Worm (Caenorhabditis elegans) whole organism, L2 larva: ENCODE measurements around the gene nhr-270.
A peak's percentile ranks its signal among the peaks of the same experiment; 100 is the strongest.

ENCODE experiments used
- F13H6.1 ChIP-seq: sonication (generic microtip); optimal IDR thresholded peaks from 2 replicates; lab custom pipeline; 2016; ENCODE audit warnings: missing genetic modification characterization, missing compliant biosample characterization
- R02D3.7 ChIP-seq: fragments of 150-350 bp; optimal IDR thresholded peaks from 2 replicates; lab custom pipeline; 2014; ENCODE audit warnings: missing biosample characterization, missing genetic modification characterization
- ZK546.5 ChIP-seq: sonication (generic microtip); optimal IDR thresholded peaks from 2 replicates; lab custom pipeline; 2017; ENCODE audit warnings: missing biosample characterization, missing genetic modification characterization
- ama-1 ChIP-seq: fragments of 150-350 bp; optimal IDR thresholded peaks from 2 replicates; lab custom pipeline; 2018; ENCODE audit warnings: inconsistent platforms
- blmp-1 ChIP-seq: sonication (generic microtip); optimal IDR thresholded peaks from 2 replicates; lab custom pipeline; 2017; ENCODE audit warnings: missing genetic modification characterization, mild to moderate bottlenecking, missing compliant biosample characterization, antibody characterized with exemption, moderate library complexity; ENCODE audit not compliant: insufficient read depth
- ceh-82 ChIP-seq: fragments of 150-350 bp; optimal IDR thresholded peaks from 2 replicates; lab custom pipeline; 2014; ENCODE audit warnings: missing biosample characterization, missing genetic modification characterization
- dmd-4 ChIP-seq: sonication (generic microtip); optimal IDR thresholded peaks from 2 replicates; lab custom pipeline; 2017; ENCODE audit warnings: missing biosample characterization, missing genetic modification characterization
- elt-1 ChIP-seq: fragments of 150-350 bp; optimal IDR thresholded peaks from 2 replicates; lab custom pipeline; 2014; ENCODE audit warnings: missing biosample characterization, missing genetic modification characterization
- gmeb-1 ChIP-seq: fragments of 150-350 bp; optimal IDR thresholded peaks from 2 replicates; lab custom pipeline; 2014; ENCODE audit warnings: missing biosample characterization, missing genetic modification characterization
- lin-13 ChIP-seq: fragments of 150-350 bp; optimal IDR thresholded peaks from 2 replicates; lab custom pipeline; 2014; ENCODE audit warnings: missing biosample characterization, missing genetic modification reagents, missing genetic modification characterization
- lsy-2 ChIP-seq, 2 experiments: fragments of 150-350 bp in 1 of 2; sonication (generic microtip) in 1 of 2; optimal IDR thresholded peaks; 2 replicates each; lab custom pipeline; 2014 to 2017; ENCODE audit warnings: missing biosample characterization in 2 of 2, missing genetic modification characterization in 2 of 2
- mab-5 ChIP-seq: fragments of 150-350 bp; optimal IDR thresholded peaks from 2 replicates; lab custom pipeline; 2014; ENCODE audit warnings: missing biosample characterization, missing genetic modification characterization
- mdl-1 ChIP-seq, 2 experiments: fragments of 150-350 bp in 1 of 2; sonication (generic microtip) in 1 of 2; optimal IDR thresholded peaks; 2 replicates each; lab custom pipeline; 2017; ENCODE audit warnings: missing biosample characterization in 2 of 2, missing genetic modification characterization in 2 of 2
- nhr-10 ChIP-seq: sonication (generic microtip); optimal IDR thresholded peaks from 2 replicates; lab custom pipeline; 2017; ENCODE audit warnings: missing biosample characterization, missing genetic modification characterization
- nhr-11 ChIP-seq: fragments of 150-350 bp; optimal IDR thresholded peaks from 2 replicates; lab custom pipeline; 2014; ENCODE audit warnings: missing biosample characterization, missing genetic modification characterization
- nhr-12 ChIP-seq: fragments of 150-350 bp; optimal IDR thresholded peaks from 2 replicates; lab custom pipeline; 2014; ENCODE audit warnings: missing biosample characterization, missing genetic modification characterization
- nhr-129 ChIP-seq: fragments of 150-350 bp; optimal IDR thresholded peaks from 2 replicates; lab custom pipeline; 2014; ENCODE audit warnings: missing biosample characterization, missing genetic modification characterization
- nhr-23 ChIP-seq: fragments of 150-350 bp; optimal IDR thresholded peaks from 2 replicates; lab custom pipeline; 2014; ENCODE audit warnings: missing biosample characterization, missing genetic modification reagents, missing genetic modification characterization
- nhr-237 ChIP-seq: fragments of 150-350 bp; optimal IDR thresholded peaks from 2 replicates; lab custom pipeline; 2014; ENCODE audit warnings: missing biosample characterization, missing genetic modification characterization
- nhr-25 ChIP-seq: fragments of 150-350 bp; sonication (generic microtip); optimal IDR thresholded peaks from 3 replicates; lab custom pipeline; 2014; ENCODE audit warnings: missing biosample characterization, missing genetic modification characterization
- nhr-6 ChIP-seq: fragments of 150-350 bp; optimal IDR thresholded peaks from 2 replicates; lab custom pipeline; 2014; ENCODE audit warnings: missing biosample characterization, missing genetic modification characterization
- peb-1 ChIP-seq: fragments of 150-350 bp; optimal IDR thresholded peaks from 2 replicates; lab custom pipeline; 2014; ENCODE audit warnings: missing biosample characterization, missing genetic modification characterization
- sem-4 ChIP-seq: fragments of 150-350 bp; optimal IDR thresholded peaks from 2 replicates; lab custom pipeline; 2014; ENCODE audit warnings: missing biosample characterization, missing genetic modification reagents, missing genetic modification characterization
- skn-1 ChIP-seq: sonication (generic microtip); optimal IDR thresholded peaks from 2 replicates; lab custom pipeline; 2017; ENCODE audit warnings: missing biosample characterization, missing genetic modification characterization
- sma-3 ChIP-seq: sonication (generic microtip); optimal IDR thresholded peaks from 2 replicates; lab custom pipeline; 2016; ENCODE audit warnings: missing genetic modification reagents, missing genetic modification characterization, missing compliant biosample characterization
- sma-9 ChIP-seq, 2 experiments: fragments of 150-350 bp in 1 of 2; sonication (generic microtip) in 1 of 2; optimal IDR thresholded peaks; 2 replicates each; lab custom pipeline; 2014 to 2016; ENCODE audit warnings: missing genetic modification characterization in 2 of 2, mild to moderate bottlenecking in 1 of 2, missing biosample characterization in 1 of 2, missing compliant biosample characterization in 1 of 2, missing genetic modification reagents in 1 of 2, moderate library complexity in 1 of 2
- unc-39 ChIP-seq: fragments of 150-350 bp; optimal IDR thresholded peaks from 2 replicates; lab custom pipeline; 2014; ENCODE audit warnings: missing biosample characterization, missing genetic modification characterization
- unc-55 ChIP-seq: fragments of 150-350 bp; sonication (generic microtip); optimal IDR thresholded peaks from 3 replicates; lab custom pipeline; 2014; ENCODE audit warnings: missing biosample characterization, missing genetic modification reagents, missing genetic modification characterization
- zag-1 ChIP-seq: fragments of 150-350 bp; optimal IDR thresholded peaks from 2 replicates; lab custom pipeline; 2014; ENCODE audit warnings: missing biosample characterization, missing genetic modification characterization
- ztf-1 ChIP-seq: fragments of 200-800 bp; sonication (Bioruptor generic); conservative IDR thresholded peaks from 2 replicates; pipeline ENCODE4 v1.3.6; 2022; ENCODE audit warnings: missing genetic modification characterization, missing compliant biosample characterization
- ztf-11 ChIP-seq: sonication (generic microtip); optimal IDR thresholded peaks from 2 replicates; lab custom pipeline; 2017; ENCODE audit warnings: missing biosample characterization, missing genetic modification characterization
- ztf-4 ChIP-seq: fragments of 150-350 bp; optimal IDR thresholded peaks from 2 replicates; lab custom pipeline; 2014; ENCODE audit warnings: missing biosample characterization, missing genetic modification characterization

Gene nhr-270

ce11 chrV:814716-815115 is 10.2 kb upstream of the nhr-270 start, which contains the start of gene R13D11.3:
R13D11.3 (plus strand) TSS chrV:815016.
- TF ChIP-seq ztf-11 (tag; lab: Kevin White, UChicago) = no peak
- no peak for TF ChIP-seq nhr-6 (tag; lab: Kevin White, UChicago)
- TF ChIP-seq zag-1 (tag; lab: Kevin White, UChicago) = no peak

DNA sequence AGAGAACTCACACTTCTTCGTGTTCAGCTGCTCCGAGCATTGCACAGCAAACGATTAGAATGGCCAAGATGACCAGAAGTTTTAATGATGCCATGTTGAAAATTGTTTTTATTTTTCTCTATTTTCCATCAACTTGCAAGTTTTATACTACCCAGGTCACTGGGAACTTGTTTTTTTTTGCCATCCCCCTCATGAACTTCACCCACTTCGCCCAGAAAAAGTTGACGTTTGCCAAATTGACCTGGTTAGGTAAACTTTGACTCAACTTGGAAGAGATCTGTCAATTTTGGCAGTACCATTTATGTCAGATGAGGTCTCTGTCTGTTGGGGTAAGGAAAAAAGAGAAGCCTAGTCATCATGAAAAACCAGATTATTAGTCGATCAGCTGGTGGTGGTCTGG is 8.6 kb upstream of the nhr-270 start, which contains the start of gene R13D11.10:
TSS of gene R13D11.10 (minus strand) at position 101 of the 400 bp plus-strand sequence.
- no peak for TF ChIP-seq ceh-82 (tag; lab: Kevin White, UChicago)
- TF ChIP-seq blmp-1 (tag; lab: Kevin White, UChicago) = no peak
- no peak for TF ChIP-seq nhr-12 (tag; lab: Kevin White, UChicago)
- no peak for TF ChIP-seq nhr-129 (tag; lab: Kevin White, UChicago)
- TF ChIP-seq lsy-2 (tag; optimal IDR thresholded peaks at IDR 0.05; lab: Kevin White, UChicago) = no peak

DNA sequence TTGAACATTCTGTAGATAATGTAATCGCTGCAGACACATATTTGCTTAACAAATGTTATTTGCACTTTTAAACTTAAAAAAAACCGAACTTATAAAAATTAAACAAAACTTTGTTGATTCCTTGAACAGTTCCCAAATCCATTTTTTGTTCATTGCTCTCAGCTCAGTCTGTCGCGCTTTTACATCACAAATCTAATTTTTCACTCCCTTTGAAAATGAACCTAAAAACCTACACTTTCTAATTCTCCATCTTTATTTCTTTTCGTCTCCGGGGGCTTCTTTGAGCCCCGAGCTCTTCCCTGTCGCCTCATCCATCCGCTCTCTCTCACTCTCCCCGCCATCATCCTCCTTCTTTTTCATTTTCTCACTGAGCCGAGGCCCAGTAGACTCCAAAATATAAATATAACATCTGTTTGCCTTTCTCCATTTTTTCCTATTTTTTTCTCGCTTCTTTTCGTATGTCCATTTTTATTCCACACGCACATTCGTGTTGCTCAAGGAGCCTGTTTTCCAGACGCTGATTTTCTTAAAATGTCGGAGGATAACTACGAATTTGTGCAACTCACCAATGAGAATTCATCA is 5.8 kb upstream of the nhr-270 start, which contains the start of gene R13D11.4:
TSS of gene R13D11.4 (plus strand) at position 532 of the 582 bp plus-strand sequence.
- TF ChIP-seq ztf-4 (tag; lab: Kevin White, UChicago) = no peak
- TF ChIP-seq R02D3.7 (tag; lab: Kevin White, UChicago) = no peak
- no peak for TF ChIP-seq nhr-11 (tag; lab: Kevin White, UChicago)
- no peak for TF ChIP-seq nhr-23 (tag; lab: Kevin White, UChicago)
- peak; percentile 11 for TF ChIP-seq F13H6.1 (tag; lab: Kevin White, UChicago)
- TF ChIP-seq dmd-4 (tag; lab: Kevin White, UChicago) = no peak
- TF ChIP-seq mdl-1 (tag; optimal IDR thresholded peaks at IDR 0.05; lab: Kevin White, UChicago) = no peak
- TF ChIP-seq nhr-237 (tag; lab: Kevin White, UChicago) = no peak
- TF ChIP-seq peb-1 (tag; lab: Kevin White, UChicago) = no peak
- TF ChIP-seq nhr-10 (tag; lab: Kevin White, UChicago) = no peak
- TF ChIP-seq unc-39 (tag; lab: Kevin White, UChicago) = no peak
- TF ChIP-seq gmeb-1 = no peak
- TF ChIP-seq unc-55 (GFP tag; lab: Kevin White, UChicago) = peak; percentile 23
- no peak for TF ChIP-seq sma-3 (GFP tag; lab: Kevin White, UChicago)
- TF ChIP-seq blmp-1 (tag; lab: Kevin White, UChicago) = no peak
- no peak for TF ChIP-seq lin-13 (GFP tag; lab: Kevin White, UChicago)
- no peak for TF ChIP-seq sma-9 (GFP tag; optimal IDR thresholded peaks at IDR 0.05; lab: Kevin White, UChicago)
- no peak for TF ChIP-seq sma-9 (tag; optimal IDR thresholded peaks at IDR 0.05; lab: Kevin White, UChicago)
- TF ChIP-seq, all 48 proteins: peak for 2

- TF ChIP-seq ama-1 = no peak
- no peak for TF ChIP-seq nhr-10 (tag; lab: Kevin White, UChicago)
- TF ChIP-seq ztf-4 (tag; lab: Kevin White, UChicago) = no peak
- TF ChIP-seq F13H6.1 (tag; lab: Kevin White, UChicago) = no peak
- no peak for TF ChIP-seq unc-39 (tag; lab: Kevin White, UChicago)
- TF ChIP-seq lin-13 (GFP tag; lab: Kevin White, UChicago) = no peak
- TF ChIP-seq ZK546.5 = no peak
- no peak for TF ChIP-seq nhr-25 (tag; lab: Kevin White, UChicago)
- TF ChIP-seq sem-4 = no peak
- TF ChIP-seq skn-1 (tag; lab: Kevin White, UChicago) = no peak
Measured at ce11 chrV:808260-808659, 3.7 kb upstream of the nhr-270 start.

- TF ChIP-seq ztf-1 (no peak), sma-3 (GFP tag; lab: Kevin White, UChicago) (no peak), elt-1 (tag; lab: Kevin White, UChicago) (no peak), ZK546.5 (no peak), mab-5 (tag; lab: Kevin White, UChicago) (no peak), nhr-25 (tag; lab: Kevin White, UChicago) (no peak), lin-13 (GFP tag; lab: Kevin White, UChicago) (no peak)
Measured at ce11 chrV:803472-803871, 1.1 kb downstream of the nhr-270 start.
